Worm (Caenorhabditis elegans): ENCODE measurements around the gene T13C2.7.

- TF ChIP-seq scrt-1 (GFP tag; IDR thresholded peaks at IDR 0.05) (no peak), sea-1 (GFP tag; conservative IDR thresholded peaks at IDR 0.05) (no peak), ama-1 (optimal IDR thresholded peaks at IDR 0.05) (no peak)
These were observed 28.0 kb downstream of the T13C2.7 start, which contains the start of gene F31E8.5 for ce11 chrII:6807162-6807561.
